Worm (Caenorhabditis elegans) whole organism, L4 larva: ENCODE results near the gene nhr-39.

Experiments used
- F10B5.3 ChIP-seq: sonication (generic microtip); optimal IDR thresholded peaks from 2 replicates; lab custom pipeline; 2016; ENCODE audit warnings: mild to moderate bottlenecking, missing genetic modification characterization, missing compliant biosample characterization
- F37D6.2 ChIP-seq: sonication (generic microtip); optimal IDR thresholded peaks from 2 replicates; lab custom pipeline; 2016; ENCODE audit warnings: mild to moderate bottlenecking, missing genetic modification characterization, missing compliant biosample characterization
- F44E2.7 ChIP-seq: fragments of 200-800 bp; sonication (Bioruptor generic); IDR thresholded peaks from 2 replicates; pipeline ENCODE4 v2.1.2; 2022; ENCODE audit warnings: missing genetic modification characterization, missing compliant biosample characterization
- R02D3.7 ChIP-seq: fragments of 150-350 bp; sonication (generic microtip); optimal IDR thresholded peaks from 3 replicates; lab custom pipeline; 2014; ENCODE audit warnings: missing biosample characterization, missing genetic modification characterization
- T20F7.1 ChIP-seq: fragments of 200-800 bp; sonication (Bioruptor generic); optimal IDR thresholded peaks from 2 replicates; lab custom pipeline; 2018; ENCODE audit warnings: mild to moderate bottlenecking, missing genetic modification characterization, missing compliant biosample characterization
- T26A8.4 ChIP-seq: fragments of 200-800 bp; sonication (Bioruptor generic); IDR thresholded peaks from 2 replicates; pipeline ENCODE4 v1.3.6; 2022; ENCODE audit warnings: missing genetic modification characterization, missing compliant biosample characterization
- aha-1 ChIP-seq: fragments of 150-350 bp; peaks from one replicate; lab custom pipeline; 2014; ENCODE audit warnings: missing biosample characterization, missing genetic modification characterization
- attf-4 ChIP-seq: sonication (generic microtip); optimal IDR thresholded peaks from 3 replicates; lab custom pipeline; 2017; ENCODE audit warnings: missing biosample characterization, missing genetic modification characterization
- ceh-20 ChIP-seq: fragments of 200-800 bp; sonication (Bioruptor generic); IDR thresholded peaks from 2 replicates; pipeline ENCODE4 v1.3.6; 2022; ENCODE audit warnings: missing genetic modification reagents, missing genetic modification characterization, missing compliant biosample characterization
- ceh-28 ChIP-seq: fragments of 150-350 bp; optimal IDR thresholded peaks from 2 replicates; lab custom pipeline; 2014; ENCODE audit warnings: missing biosample characterization, missing genetic modification reagents, missing genetic modification characterization
- ceh-44 ChIP-seq: fragments of 200-800 bp; sonication (Bioruptor generic); IDR thresholded peaks from 2 replicates; pipeline ENCODE4 v1.3.6; 2022; ENCODE audit warnings: missing genetic modification reagents, missing genetic modification characterization, missing compliant biosample characterization
- ctbp-1 ChIP-seq: fragments of 200-800 bp; sonication (Bioruptor generic); IDR thresholded peaks from 2 replicates; pipeline ENCODE4 v1.3.6; 2022; ENCODE audit warnings: missing genetic modification reagents, missing genetic modification characterization, missing compliant biosample characterization
- daf-16 ChIP-seq, 3 experiments: sonication (generic microtip); optimal IDR thresholded peaks; 2 replicates each; lab custom pipeline; 2016 to 2017; ENCODE audit warnings: missing genetic modification characterization in 3 of 3, missing genetic modification reagents in 3 of 3, mild to moderate bottlenecking in 2 of 3, missing compliant biosample characterization in 2 of 3, missing biosample characterization in 1 of 3, moderate library complexity in 1 of 3
- daf-19 ChIP-seq: fragments of 200-800 bp; sonication (Bioruptor generic); conservative IDR thresholded peaks from 2 replicates; pipeline ENCODE4 v1.3.6; 2022; ENCODE audit warnings: missing genetic modification characterization, missing compliant biosample characterization
- daf-8 ChIP-seq: fragments of 200-800 bp; sonication (Bioruptor generic); IDR thresholded peaks from 2 replicates; pipeline ENCODE4 v1.3.6; 2022; ENCODE audit warnings: missing genetic modification characterization, missing compliant biosample characterization
- dmd-6 ChIP-seq: fragments of 200-800 bp; sonication (Bioruptor generic); IDR thresholded peaks from 2 replicates; pipeline ENCODE4 v1.3.6; 2022; ENCODE audit warnings: missing genetic modification reagents, missing genetic modification characterization, missing compliant biosample characterization
- dve-1 ChIP-seq: sonication (generic microtip); optimal IDR thresholded peaks from 2 replicates; lab custom pipeline; 2017; ENCODE audit warnings: antibody characterized with exemption, mild to moderate bottlenecking, missing genetic modification characterization, missing compliant biosample characterization; ENCODE audit not compliant: insufficient read depth
- hlh-11 ChIP-seq: fragments of 200-800 bp; sonication (Bioruptor generic); optimal IDR thresholded peaks from 2 replicates; lab custom pipeline; 2018; ENCODE audit warnings: mild to moderate bottlenecking, missing genetic modification characterization, missing compliant biosample characterization
- hlh-30 ChIP-seq: sonication (generic microtip); optimal IDR thresholded peaks from 2 replicates; lab custom pipeline; 2017; ENCODE audit warnings: antibody characterized with exemption, mild to moderate bottlenecking, missing genetic modification characterization, missing compliant biosample characterization; ENCODE audit not compliant: insufficient read depth
- lin-1 ChIP-seq: fragments of 200-800 bp; sonication (Bioruptor generic); IDR thresholded peaks from 2 replicates; pipeline ENCODE4 v1.3.6; 2022; ENCODE audit warnings: missing genetic modification reagents, missing genetic modification characterization, missing compliant biosample characterization
- lin-13 ChIP-seq: fragments of 150-350 bp; optimal IDR thresholded peaks from 2 replicates; lab custom pipeline; 2014; ENCODE audit warnings: missing biosample characterization, missing genetic modification reagents, missing genetic modification characterization
- lin-29 ChIP-seq: fragments of 200-800 bp; sonication (Bioruptor generic); IDR thresholded peaks from 2 replicates; pipeline ENCODE4 v1.3.6; 2022; ENCODE audit warnings: missing genetic modification reagents, missing genetic modification characterization, missing compliant biosample characterization
- mdl-1 ChIP-seq, 2 experiments: fragments of 150-350 bp in 1 of 2; sonication (generic microtip) in 1 of 2; optimal IDR thresholded peaks; 2 replicates each; lab custom pipeline; 2014 to 2017; ENCODE audit warnings: missing biosample characterization in 2 of 2, missing genetic modification characterization in 2 of 2
- mep-1 ChIP-seq: fragments of 150-350 bp; sonication (generic microtip); optimal IDR thresholded peaks from 3 replicates; lab custom pipeline; 2014; ENCODE audit warnings: missing biosample characterization, missing genetic modification characterization
- mes-2 ChIP-seq: sonication (generic microtip); optimal IDR thresholded peaks from 2 replicates; lab custom pipeline; 2016; ENCODE audit warnings: missing genotype, mild to moderate bottlenecking, missing genetic modification characterization, missing compliant biosample characterization; ENCODE audit not compliant: poor library complexity, severe bottlenecking
- nhr-10 ChIP-seq: fragments of 150-350 bp; optimal IDR thresholded peaks from 2 replicates; lab custom pipeline; 2014; ENCODE audit warnings: missing biosample characterization, missing genetic modification characterization
- nhr-11 ChIP-seq: fragments of 150-350 bp; optimal IDR thresholded peaks from 2 replicates; lab custom pipeline; 2014; ENCODE audit warnings: missing biosample characterization, missing genetic modification characterization
- nhr-237 ChIP-seq: sonication (generic microtip); optimal IDR thresholded peaks from 2 replicates; lab custom pipeline; 2017; ENCODE audit warnings: missing biosample characterization, missing genetic modification characterization
- nhr-25 ChIP-seq: sonication (generic microtip); optimal IDR thresholded peaks from 2 replicates; lab custom pipeline; 2017; ENCODE audit warnings: missing genetic modification characterization, mild to moderate bottlenecking, missing compliant biosample characterization, antibody characterized with exemption, moderate library complexity, borderline replicate concordance; ENCODE audit not compliant: insufficient read depth
- nhr-28 ChIP-seq: fragments of 150-350 bp; optimal IDR thresholded peaks from 2 replicates; lab custom pipeline; 2014; ENCODE audit warnings: missing biosample characterization, missing genetic modification characterization
- nhr-42 ChIP-seq: fragments of 200-800 bp; sonication (Bioruptor generic); IDR thresholded peaks from 2 replicates; pipeline ENCODE4 v1.3.6; 2022; ENCODE audit warnings: missing genetic modification characterization, missing compliant biosample characterization
- nhr-6 ChIP-seq: fragments of 150-350 bp; optimal IDR thresholded peaks from 2 replicates; lab custom pipeline; 2014; ENCODE audit warnings: missing biosample characterization, missing genetic modification characterization
- nhr-76 ChIP-seq: fragments of 150-350 bp; optimal IDR thresholded peaks from 2 replicates; lab custom pipeline; 2014; ENCODE audit warnings: missing biosample characterization, missing genetic modification characterization
- pha-4 ChIP-seq, 2 experiments: fragments of 150-350 bp in 1 of 2; fragments of 200-800 bp in 1 of 2; sonication (Bioruptor generic) in 1 of 2; IDR thresholded peaks in 1 of 2; optimal IDR thresholded peaks in 1 of 2; 2 replicates each; pipeline versions ENCODE4 v1.3.6 to Lab custom; 2014 to 2022; ENCODE audit warnings: missing genetic modification characterization in 2 of 2, missing genetic modification reagents in 2 of 2, missing biosample characterization in 1 of 2, missing compliant biosample characterization in 1 of 2
- set-16 ChIP-seq: fragments of 200-800 bp; sonication (Bioruptor generic); IDR thresholded peaks from 2 replicates; pipeline ENCODE4 v1.3.6; 2022; ENCODE audit warnings: missing genetic modification reagents, missing genetic modification characterization, missing compliant biosample characterization
- tra-1 ChIP-seq: fragments of 200-800 bp; sonication (Bioruptor generic); IDR thresholded peaks from 2 replicates; pipeline ENCODE4 v1.3.6; 2022; ENCODE audit warnings: missing genetic modification reagents, missing genetic modification characterization, missing compliant biosample characterization
- unc-130 ChIP-seq: sonication (generic microtip); optimal IDR thresholded peaks from 2 replicates; lab custom pipeline; 2016; ENCODE audit warnings: missing genetic modification reagents, missing genetic modification characterization, missing compliant biosample characterization
- unc-39 ChIP-seq: sonication (generic microtip); optimal IDR thresholded peaks from 2 replicates; lab custom pipeline; 2017; ENCODE audit warnings: missing biosample characterization, missing genetic modification characterization
- unc-62 ChIP-seq, 3 experiments: fragments of 150-350 bp in 1 of 3; sonication (generic microtip); optimal IDR thresholded peaks in 2 of 3; peaks in 1 of 3; 1 replicate in 1 of 3; 2 replicates in 2 of 3; lab custom pipeline; 2014 to 2017; ENCODE audit warnings: missing biosample characterization in 3 of 3, missing genetic modification characterization in 3 of 3, missing genetic modification reagents in 3 of 3, missing genotype in 1 of 3
- zip-11 ChIP-seq: fragments of 200-800 bp; sonication (Bioruptor generic); IDR thresholded peaks from 2 replicates; pipeline ENCODE4 v1.3.6; 2022; ENCODE audit warnings: missing genetic modification characterization, missing compliant biosample characterization

Gene nhr-39

ce11 chrV:9333316-9334048, 30.4 kb downstream of the nhr-39 start, which contains the start of gene acl-14:
Gene acl-14, minus strand, starts transcription at chrV:9333631.
- TF ChIP-seq mes-2 (tag; lab: Kevin White, UChicago) (peak; percentile 28), unc-62 (GFP tag; optimal IDR thresholded peaks at IDR 0.05 in 1 of 2; lab: Kevin White, UChicago) (peak in 1 of 2 experiments; percentile 36), unc-62 (tag; optimal IDR thresholded peaks at IDR 0.05; lab: Kevin White, UChicago) (no peak), unc-130 (GFP tag; lab: Kevin White, UChicago) (no peak), aha-1 (peak; percentile 82), mdl-1 (tag; optimal IDR thresholded peaks at IDR 0.05; lab: Kevin White, UChicago) (peak in 1 of 2 experiments; percentile 10), hlh-30 (peak; percentile 30), daf-16 (GFP tag; optimal IDR thresholded peaks at IDR 0.05; lab: Kevin White, UChicago) (no peak), daf-16 (tag; optimal IDR thresholded peaks at IDR 0.05; lab: Kevin White, UChicago) (peak; percentile 34), mep-1 (tag; lab: Kevin White, UChicago) (peak; percentile 13), nhr-28 (peak; percentile 64), dmd-6 (peak; percentile 31; the same call in 1 of the 2 replicates), ceh-20 (GFP tag; lab: Robert Waterston, UW) (no peak)
- TF ChIP-seq, all 104 proteins: peak for 9

DNA sequence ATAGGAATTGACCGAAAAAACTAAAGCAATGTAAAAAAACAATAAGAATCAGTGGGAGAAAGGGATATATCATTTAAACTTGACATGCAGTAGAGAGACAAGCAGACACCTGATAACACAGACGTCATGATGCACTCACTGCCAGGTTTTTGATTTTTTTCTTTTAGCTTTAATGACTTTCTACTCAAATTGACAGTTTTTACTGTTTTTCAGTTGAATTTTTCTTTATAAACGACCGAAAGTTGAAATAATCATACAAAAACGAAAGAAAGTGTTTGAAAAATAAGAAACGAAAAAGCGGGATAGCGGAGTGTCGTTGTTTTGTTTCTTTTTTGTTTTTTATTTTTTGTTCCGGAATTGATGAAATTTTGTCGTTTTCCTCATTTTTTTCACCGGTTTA, 31.1 kb downstream of the nhr-39 start, which contains the start of gene ucp-4:
Gene ucp-4 (plus strand): TSS at position 83 of the 400 bp plus-strand sequence.
- TF ChIP-seq ceh-20 (GFP tag; lab: Robert Waterston, UW), result peak; percentile 62; the same call in 1 of the 2 replicates
- no peak for TF ChIP-seq daf-16 (GFP tag; optimal IDR thresholded peaks at IDR 0.05; lab: Kevin White, UChicago)
- peak; percentile 20 for TF ChIP-seq daf-16 (tag; optimal IDR thresholded peaks at IDR 0.05; lab: Kevin White, UChicago)
- TF ChIP-seq T20F7.1 (GFP tag; lab: Kevin White, UChicago), result peak; percentile 85
- TF ChIP-seq hlh-30, result peak; percentile 14
- TF ChIP-seq nhr-10, result no peak
- no peak for TF ChIP-seq R02D3.7 (tag; lab: Kevin White, UChicago)
- TF ChIP-seq unc-62 (GFP tag; optimal IDR thresholded peaks at IDR 0.05 in 1 of 2; lab: Kevin White, UChicago), result peak in 1 of 2 experiments; percentile 30
- TF ChIP-seq unc-62 (tag; optimal IDR thresholded peaks at IDR 0.05; lab: Kevin White, UChicago), result no peak
- peak; percentile 8 for TF ChIP-seq dve-1 (tag; lab: Kevin White, UChicago)
- 0 out of 2 replicates have a peak, but pooled peaks have one; percentile 35 for TF ChIP-seq tra-1 (GFP tag; lab: Robert Waterston, UW)
- TF ChIP-seq lin-13 (GFP tag; lab: Kevin White, UChicago), result no peak
- TF ChIP-seq dmd-6, result peak; percentile 75
- peak; percentile 29 for TF ChIP-seq hlh-11 (tag; lab: Kevin White, UChicago)
- peak; percentile 4 for TF ChIP-seq nhr-28

- peak; percentile 69 for TF ChIP-seq aha-1
- TF ChIP-seq daf-19 (GFP tag; lab: Robert Waterston, UW), result no peak
- TF ChIP-seq, all 104 proteins: peak for 1
Observed at ce11 chrV:9336462-9336861, 33.3 kb downstream of the nhr-39 start, which contains the start of gene coq-6. Gene coq-6, plus strand, starts transcription at chrV:9336762.

ce11 chrV:9338452-9338851, 35.3 kb downstream of the nhr-39 start:
- no peak for TF ChIP-seq hlh-30
- TF ChIP-seq nhr-6 (tag; lab: Kevin White, UChicago), result no peak
- no peak for TF ChIP-seq ceh-28
- TF ChIP-seq F37D6.2 (tag; lab: Kevin White, UChicago), result no peak
- peak; percentile 24 for TF ChIP-seq nhr-25 (tag; lab: Kevin White, UChicago)
- TF ChIP-seq set-16, result no peak
- TF ChIP-seq lin-1 (GFP tag; lab: Robert Waterston, UW), result no peak
- TF ChIP-seq zip-11 (GFP tag; lab: Robert Waterston, UW), result no peak
- no peak for TF ChIP-seq ctbp-1 (GFP tag; lab: Robert Waterston, UW)
- no peak for TF ChIP-seq attf-4 (tag; lab: Kevin White, UChicago)
- no peak for TF ChIP-seq daf-8 (GFP tag; lab: Robert Waterston, UW)
- TF ChIP-seq nhr-237 (tag; lab: Kevin White, UChicago), result no peak
- no peak for TF ChIP-seq tra-1 (GFP tag; lab: Robert Waterston, UW)
- peak; percentile 52 for TF ChIP-seq mep-1 (tag; lab: Kevin White, UChicago)
- TF ChIP-seq pha-4 (GFP tag; IDR thresholded peaks at IDR 0.05; lab: Robert Waterston, UW), result no peak
- no peak for TF ChIP-seq pha-4 (tag; optimal IDR thresholded peaks at IDR 0.05; lab: Kevin White, UChicago)
- no peak for TF ChIP-seq nhr-11
- 0 out of 2 replicates have a peak, but pooled peaks have one; percentile 22 for TF ChIP-seq lin-29 (GFP tag; lab: Robert Waterston, UW)
- peak; percentile 86 for TF ChIP-seq T26A8.4 (GFP tag; lab: Robert Waterston, UW)
- TF ChIP-seq ceh-44 (GFP tag; lab: Robert Waterston, UW), result no peak
- no peak for TF ChIP-seq nhr-10
- TF ChIP-seq F44E2.7, result no peak
- peak; percentile 73; the same call in 1 of the 2 replicates for TF ChIP-seq nhr-42 (GFP tag; lab: Robert Waterston, UW)
- no peak for TF ChIP-seq F10B5.3 (tag; lab: Kevin White, UChicago)
- TF ChIP-seq nhr-76 (tag; lab: Kevin White, UChicago), result no peak
- no peak for TF ChIP-seq unc-39 (tag; lab: Kevin White, UChicago)
